Fruit fly (Drosophila melanogaster) whole organism, embryonic: ENCODE results near the gene smg.

Experiments used
- Atf3 ChIP-seq: fragments of 200-800 bp; sonication (Bioruptor generic); optimal IDR thresholded peaks from 3 replicates; lab custom pipeline; 2016; ENCODE audit warnings: missing biosample characterization, missing genetic modification characterization
- B-H1 ChIP-seq: fragments of 200-800 bp; sonication (Bioruptor generic); IDR thresholded peaks from 3 replicates; pipeline ENCODE4 v1.3.6; 2022; ENCODE audit warnings: missing biosample characterization, missing genetic modification characterization
- CG10654 ChIP-seq: fragments of 200-800 bp; sonication (Bioruptor generic); optimal IDR thresholded peaks from 2 replicates; lab custom pipeline; 2016; ENCODE audit warnings: missing biosample characterization, missing genetic modification characterization
- CG11504 ChIP-seq: fragments of 200-800 bp; sonication (Bioruptor generic); optimal IDR thresholded peaks from 3 replicates; lab custom pipeline; 2019; ENCODE audit warnings: missing biosample characterization, mild to moderate bottlenecking, missing genetic modification characterization, moderate library complexity
- CG12236 ChIP-seq: fragments of 200-800 bp; sonication (Bioruptor generic); optimal IDR thresholded peaks from 2 replicates; lab custom pipeline; 2016; ENCODE audit warnings: missing biosample characterization, missing genetic modification characterization
- CG12299 ChIP-seq: fragments of 200-800 bp; sonication (Bioruptor generic); optimal IDR thresholded peaks from 2 replicates; lab custom pipeline; 2018; ENCODE audit warnings: missing biosample characterization, mild to moderate bottlenecking, missing genetic modification characterization
- CG15073 ChIP-seq: fragments of 200-800 bp; sonication (Bioruptor generic); optimal IDR thresholded peaks from 2 replicates; lab custom pipeline; 2016; ENCODE audit warnings: missing biosample characterization, missing genetic modification characterization
- CG15696 ChIP-seq: fragments of 200-800 bp; sonication (Bioruptor generic); optimal IDR thresholded peaks from 2 replicates; lab custom pipeline; 2019; ENCODE audit warnings: missing biosample characterization, mild to moderate bottlenecking, missing genetic modification characterization, moderate library complexity
- CG1603 ChIP-seq: fragments of 200-800 bp; sonication (Bioruptor generic); optimal IDR thresholded peaks from 2 replicates; lab custom pipeline; 2019; ENCODE audit warnings: missing biosample characterization, mild to moderate bottlenecking, missing genetic modification characterization, moderate library complexity
- CG16815 ChIP-seq: fragments of 200-800 bp; sonication (Bioruptor generic); optimal IDR thresholded peaks from 3 replicates; lab custom pipeline; 2017; ENCODE audit warnings: missing biosample characterization, mild to moderate bottlenecking, missing genetic modification characterization
- CG18262 ChIP-seq: fragments of 200-800 bp; optimal IDR thresholded peaks from 3 replicates; lab custom pipeline; 2019; ENCODE audit warnings: missing biosample characterization, mild to moderate bottlenecking, missing genetic modification characterization, moderate library complexity
- CG2712 ChIP-seq: fragments of 200-800 bp; optimal IDR thresholded peaks from 3 replicates; lab custom pipeline; 2019; ENCODE audit warnings: missing biosample characterization, mild to moderate bottlenecking, missing genetic modification characterization, moderate library complexity
- CG31224 ChIP-seq: fragments of 200-800 bp; sonication (Bioruptor generic); IDR thresholded peaks from 2 replicates; pipeline ENCODE4 v1.3.6; 2022; ENCODE audit warnings: missing biosample characterization, missing genetic modification characterization
- CG3726 ChIP-seq: fragments of 200-800 bp; sonication (Bioruptor generic); IDR thresholded peaks from 3 replicates; pipeline ENCODE4, ENCODE4 v1.3.6; 2022; ENCODE audit warnings: missing biosample characterization, missing genetic modification characterization
- CG4360 ChIP-seq: fragments of 200-800 bp; sonication (Bioruptor generic); IDR thresholded peaks from 2 replicates; pipeline ENCODE4 v1.3.6; 2022; ENCODE audit warnings: missing biosample characterization, missing genetic modification characterization
- CG4707 ChIP-seq: fragments of 200-800 bp; sonication (Bioruptor generic); optimal IDR thresholded peaks from 2 replicates; lab custom pipeline; 2018; ENCODE audit warnings: missing biosample characterization, mild to moderate bottlenecking, missing genetic modification characterization, moderate library complexity
- CG4854 ChIP-seq: fragments of 200-800 bp; sonication (Bioruptor generic); optimal IDR thresholded peaks from 2 replicates; lab custom pipeline; 2016; ENCODE audit warnings: missing biosample characterization, missing genetic modification characterization, inconsistent platforms
- CG8359 ChIP-seq: fragments of 200-800 bp; sonication (Bioruptor generic); optimal IDR thresholded peaks from 2 replicates; lab custom pipeline; 2017; ENCODE audit warnings: missing biosample characterization, mild to moderate bottlenecking, missing genetic modification characterization, borderline replicate concordance
- Dad ChIP-seq: fragments of 200-800 bp; sonication (Bioruptor generic); optimal IDR thresholded peaks from 3 replicates; lab custom pipeline; 2016; ENCODE audit warnings: missing biosample characterization, missing genetic modification characterization
- Dek ChIP-seq: fragments of 200-800 bp; sonication (Bioruptor generic); optimal IDR thresholded peaks from 3 replicates; lab custom pipeline; 2019; ENCODE audit warnings: missing biosample characterization, mild to moderate bottlenecking, missing genetic modification characterization, moderate library complexity
- Doc3 ChIP-seq: fragments of 200-800 bp; sonication (Bioruptor generic); IDR thresholded peaks from 3 replicates; pipeline ENCODE4 v1.3.6; 2022; ENCODE audit warnings: missing biosample characterization, missing genetic modification characterization; ENCODE audit not compliant: partially characterized antibody
- E2f2 ChIP-seq: fragments of 200-800 bp; sonication (Bioruptor generic); IDR thresholded peaks from 2 replicates; pipeline ENCODE4 v1.3.6; 2022; ENCODE audit warnings: missing biosample characterization, missing genetic modification characterization
- Elba2 ChIP-seq: fragments of 200-800 bp; sonication (Bioruptor generic); optimal IDR thresholded peaks from 3 replicates; lab custom pipeline; 2016; ENCODE audit warnings: missing biosample characterization, missing genetic modification characterization
- Ets65A ChIP-seq: fragments of 200-800 bp; sonication (Bioruptor generic); peaks from one replicate; lab custom pipeline; 2016; ENCODE audit warnings: missing biosample characterization, missing genetic modification characterization
- HLH54F ChIP-seq: fragments of 200-800 bp; sonication (Bioruptor generic); optimal IDR thresholded peaks from 3 replicates; lab custom pipeline; 2016; ENCODE audit warnings: missing biosample characterization, missing genetic modification characterization
- Hmx ChIP-seq: fragments of 200-800 bp; sonication (Bioruptor generic); optimal IDR thresholded peaks from 2 replicates; lab custom pipeline; 2016; ENCODE audit warnings: missing biosample characterization, missing genetic modification characterization
- Hr39 ChIP-seq: fragments of >200 bp; optimal IDR thresholded peaks from 2 replicates; lab custom pipeline; 2017
- MESR4 ChIP-seq: fragments of 200-800 bp; sonication (Bioruptor generic); optimal IDR thresholded peaks from 2 replicates; lab custom pipeline; 2018; ENCODE audit warnings: missing biosample characterization, mild to moderate bottlenecking, missing genetic modification characterization, moderate library complexity
- NC2β ChIP-seq: fragments of 200-800 bp; sonication (Bioruptor generic); optimal IDR thresholded peaks from 2 replicates; lab custom pipeline; 2016; ENCODE audit warnings: missing biosample characterization, missing genetic modification characterization
- Sin3A ChIP-seq: fragments of >200 bp; optimal IDR thresholded peaks from 2 replicates; lab custom pipeline; 2018
- Sox102F ChIP-seq: fragments of 200-800 bp; sonication (Bioruptor generic); optimal IDR thresholded peaks from 2 replicates; lab custom pipeline; 2018; ENCODE audit warnings: missing biosample characterization, mild to moderate bottlenecking, missing genetic modification characterization, moderate library complexity
- Sry-β ChIP-seq: fragments of 200-800 bp; sonication (Bioruptor generic); optimal IDR thresholded peaks from 2 replicates; lab custom pipeline; 2018; ENCODE audit warnings: missing biosample characterization, mild to moderate bottlenecking, missing genetic modification characterization, moderate library complexity
- Vsx1 ChIP-seq: fragments of 200-800 bp; sonication (Bioruptor generic); optimal IDR thresholded peaks from 2 replicates; lab custom pipeline; 2017; ENCODE audit warnings: missing biosample characterization, mild to moderate bottlenecking, missing genetic modification characterization, missing genetic modification reagents
- ara ChIP-seq: fragments of 200-800 bp; sonication (Bioruptor generic); IDR thresholded peaks from 2 replicates; pipeline ENCODE4 v1.3.6; 2022; ENCODE audit warnings: missing biosample characterization, missing genetic modification characterization
- ase ChIP-seq: fragments of 200-800 bp; sonication (Bioruptor generic); IDR thresholded peaks from 3 replicates; pipeline ENCODE4 v1.3.6; 2022; ENCODE audit warnings: missing biosample characterization, missing genetic modification characterization
- cato ChIP-seq: fragments of 200-800 bp; sonication (Bioruptor generic); optimal IDR thresholded peaks from 2 replicates; lab custom pipeline; 2016; ENCODE audit warnings: missing biosample characterization, missing genetic modification characterization, borderline replicate concordance
- chm ChIP-seq: fragments of 200-800 bp; sonication (Bioruptor generic); IDR thresholded peaks from 2 replicates; pipeline ENCODE4 v1.3.6; 2022; ENCODE audit warnings: missing biosample characterization, missing genetic modification characterization
- crol ChIP-seq: fragments of 200-800 bp; sonication (Bioruptor generic); IDR thresholded peaks from 2 replicates; pipeline ENCODE4 v1.3.6; 2022; ENCODE audit warnings: missing biosample characterization, missing genetic modification characterization
- cwo ChIP-seq: fragments of 200-800 bp; sonication (Bioruptor generic); optimal IDR thresholded peaks from 3 replicates; lab custom pipeline; 2017; ENCODE audit warnings: missing biosample characterization, missing genetic modification characterization, mild to moderate bottlenecking, moderate library complexity, missing genetic modification reagents
- dan ChIP-seq: fragments of 200-800 bp; sonication (Bioruptor generic); IDR thresholded peaks from 2 replicates; pipeline ENCODE4 v1.3.6; 2022; ENCODE audit warnings: missing biosample characterization, missing genetic modification characterization
- gcm2 ChIP-seq: fragments of 200-800 bp; sonication (Bioruptor generic); optimal IDR thresholded peaks from 2 replicates; lab custom pipeline; 2016; ENCODE audit warnings: missing biosample characterization, missing genetic modification characterization
- insv ChIP-seq, 2 experiments: fragments of 200-800 bp; sonication (Bioruptor generic); optimal IDR thresholded peaks; 3 replicates each; lab custom pipeline; 2016 to 2018; ENCODE audit warnings: missing biosample characterization in 2 of 2, missing genetic modification characterization in 2 of 2
- peb ChIP-seq: fragments of 200-800 bp; sonication (Bioruptor generic); IDR thresholded peaks from 2 replicates; pipeline ENCODE4 v1.3.6; 2022; ENCODE audit warnings: missing biosample characterization, missing genetic modification characterization
- run ChIP-seq: fragments of 200-800 bp; sonication (Bioruptor generic); optimal IDR thresholded peaks from 3 replicates; lab custom pipeline; 2018; ENCODE audit warnings: missing biosample characterization, mild to moderate bottlenecking, missing genetic modification characterization
- sc ChIP-seq, 3 experiments: fragments of >200 bp in 2 of 3; fragments of 200-800 bp in 1 of 3; sonication (Bioruptor generic) in 1 of 3; optimal IDR thresholded peaks; 2 replicates in 2 of 3; 3 replicates in 1 of 3; lab custom pipeline; 2017; ENCODE audit warnings: mild to moderate bottlenecking in 1 of 3, missing biosample characterization in 1 of 3, missing genetic modification characterization in 1 of 3, missing genetic modification reagents in 1 of 3
- sqz ChIP-seq: fragments of 200-800 bp; sonication (Bioruptor generic); optimal IDR thresholded peaks from 3 replicates; lab custom pipeline; 2018; ENCODE audit warnings: missing biosample characterization, mild to moderate bottlenecking, missing genetic modification characterization
- tgo ChIP-seq: fragments of 200-800 bp; sonication (Bioruptor generic); IDR thresholded peaks from 3 replicates; pipeline ENCODE4 v1.3.6; 2022; ENCODE audit warnings: missing biosample characterization, missing genetic modification characterization
- tll ChIP-seq, 2 experiments: fragments of 200-800 bp in 1 of 2; fragments of >200 bp in 1 of 2; sonication (Bioruptor generic) in 1 of 2; optimal IDR thresholded peaks; 2 replicates each; lab custom pipeline; 2017 to 2019; ENCODE audit warnings: missing biosample characterization in 2 of 2, missing genetic modification characterization in 2 of 2, mild to moderate bottlenecking in 1 of 2, moderate library complexity in 1 of 2
- trh ChIP-seq: fragments of 200-800 bp; sonication (Bioruptor generic); optimal IDR thresholded peaks from 2 replicates; lab custom pipeline; 2016; ENCODE audit warnings: missing biosample characterization, missing genetic modification characterization
- yki ChIP-seq: fragments of >200 bp; optimal IDR thresholded peaks from 3 replicates; lab custom pipeline; 2018

smg gene

dm6 chr3L:8996173-8996767 is 1.5 kb downstream of the smg start (continued):
- TF ChIP-seq ase (GFP tag; lab: Robert Waterston, UW) = peak; percentile 57; the same call in 2 of the 3 replicates
- no peak for TF ChIP-seq yki (lab: Kevin White, UChicago)
- no peak for TF ChIP-seq CG15073 (GFP tag; lab: Kevin White, UChicago)
- no peak for TF ChIP-seq CG12299 (tag; lab: Kevin White, UChicago)
- 0 out of 2 replicates have a peak, but pooled peaks have one; percentile 48 for TF ChIP-seq CG31224 (GFP tag; lab: Robert Waterston, UW)
- TF ChIP-seq Ets65A (GFP tag; lab: Kevin White, UChicago) = peak; percentile 51
- TF ChIP-seq sc (optimal IDR thresholded peaks at IDR 0.05; lab: Kevin White, UChicago) = no peak
- peak; percentile 57 for TF ChIP-seq sc (GFP tag; optimal IDR thresholded peaks at IDR 0.05; lab: Kevin White, UChicago)
- TF ChIP-seq CG8359 (GFP tag; lab: Kevin White, UChicago) = peak; percentile 15
- TF ChIP-seq Dek (tag; lab: Kevin White, UChicago) = peak; percentile 32
- TF ChIP-seq tll (GFP tag; optimal IDR thresholded peaks at IDR 0.05; lab: Kevin White, UChicago) = no peak
- TF ChIP-seq tgo (GFP tag; lab: Robert Waterston, UW) = peak; percentile 61; the same call in 2 of the 3 replicates
- TF ChIP-seq Sry-β (GFP tag; lab: Kevin White, UChicago) = no peak
- no peak for TF ChIP-seq Doc3
- TF ChIP-seq run = no peak
- no peak for TF ChIP-seq CG12236 (GFP tag; lab: Kevin White, UChicago)
- no peak for TF ChIP-seq CG4360 (GFP tag; lab: Robert Waterston, UW)
- TF ChIP-seq crol = no peak
- peak; percentile 65 for TF ChIP-seq CG16815 (GFP tag; lab: Kevin White, UChicago)
- TF ChIP-seq gcm2 (GFP tag; lab: Kevin White, UChicago) = no peak
- peak; percentile 73 for TF ChIP-seq CG1603 (tag; lab: Kevin White, UChicago)
- no peak for TF ChIP-seq Hr39
- TF ChIP-seq Vsx1 (GFP tag; lab: Kevin White, UChicago) = no peak
- TF ChIP-seq CG10654 (GFP tag; lab: Kevin White, UChicago) = peak; percentile 34
- TF ChIP-seq Atf3 (GFP tag; lab: Kevin White, UChicago) = no peak
- peak; percentile 11 for TF ChIP-seq NC2β (GFP tag; lab: Kevin White, UChicago)
- peak; percentile 17 for TF ChIP-seq MESR4 (GFP tag; lab: Kevin White, UChicago)
- no peak for TF ChIP-seq CG15696 (tag; lab: Kevin White, UChicago)
- no peak for TF ChIP-seq trh (GFP tag; lab: Kevin White, UChicago)
- TF ChIP-seq cato (GFP tag; lab: Kevin White, UChicago) = peak; percentile 24
- no peak for TF ChIP-seq sqz (GFP tag; lab: Kevin White, UChicago)
- peak; percentile 51 for TF ChIP-seq CG4707 (GFP tag; lab: Kevin White, UChicago)
- TF ChIP-seq Dad (GFP tag; lab: Kevin White, UChicago) = no peak
- no peak for TF ChIP-seq Elba2 (GFP tag; lab: Kevin White, UChicago)
- no peak for TF ChIP-seq dan (GFP tag; lab: Robert Waterston, UW)
- TF ChIP-seq CG2712 (tag; lab: Kevin White, UChicago) = peak; percentile 74
- no peak for TF ChIP-seq CG18262 (tag; lab: Kevin White, UChicago)
- peak; percentile 22; the same call in 1 of the 2 replicates for TF ChIP-seq E2f2 (GFP tag; lab: Robert Waterston, UW)
- TF ChIP-seq CG3726 (GFP tag; lab: Robert Waterston, UW) = 0 out of 3 replicates have a peak, but pooled peaks have one; percentile 43
- TF ChIP-seq HLH54F (GFP tag; lab: Kevin White, UChicago) = peak; percentile 60
- no peak for TF ChIP-seq Hmx (GFP tag; lab: Kevin White, UChicago)
- TF ChIP-seq Sox102F = peak; percentile 84
- TF ChIP-seq peb (GFP tag; lab: Robert Waterston, UW) = peak; percentile 52; the same call in 1 of the 2 replicates
- peak; percentile 44; the same call in 2 of the 3 replicates for TF ChIP-seq B-H1 (GFP tag; lab: Robert Waterston, UW)
- TF ChIP-seq CG11504 (tag; lab: Kevin White, UChicago) = no peak
- no peak for TF ChIP-seq CG4854 (GFP tag; lab: Kevin White, UChicago)
- TF ChIP-seq insv (GFP tag; optimal IDR thresholded peaks at IDR 0.05; lab: Kevin White, UChicago) = no peak
- peak; percentile 80 for TF ChIP-seq ara (GFP tag; lab: Robert Waterston, UW)
- TF ChIP-seq chm = peak; percentile 68; the same call in 1 of the 2 replicates
- TF ChIP-seq Sin3A = no peak
- TF ChIP-seq cwo (GFP tag; lab: Kevin White, UChicago) = peak; percentile 12
